Fruit fly (Drosophila melanogaster) whole organism, pupa: ENCODE results near the gene CG6356.

Experiments
- CG13204 ChIP-seq: fragments of 200-800 bp; sonication (Bioruptor generic); optimal IDR thresholded peaks from 2 replicates; lab custom pipeline; 2018; ENCODE audit warnings: missing biosample characterization, mild to moderate bottlenecking, missing genetic modification characterization, moderate library complexity
- CG14655 ChIP-seq: fragments of 200-800 bp; sonication (Bioruptor generic); optimal IDR thresholded peaks from 3 replicates; lab custom pipeline; 2017; ENCODE audit warnings: mild to moderate bottlenecking, missing biosample characterization, missing genetic modification reagents, missing genetic modification characterization
- CG15710 ChIP-seq: fragments of 200-800 bp; sonication (Bioruptor generic); optimal IDR thresholded peaks from 2 replicates; lab custom pipeline; 2018; ENCODE audit warnings: missing biosample characterization, mild to moderate bottlenecking, missing genetic modification characterization, moderate library complexity
- CG34367 ChIP-seq: fragments of 200-800 bp; sonication (Bioruptor generic); optimal IDR thresholded peaks from 2 replicates; lab custom pipeline; 2018; ENCODE audit warnings: missing biosample characterization, mild to moderate bottlenecking, missing genetic modification characterization
- CG8159 ChIP-seq: fragments of 200-800 bp; sonication (Bioruptor generic); optimal IDR thresholded peaks from 3 replicates; lab custom pipeline; 2018; ENCODE audit warnings: missing biosample characterization, mild to moderate bottlenecking, missing genetic modification characterization, moderate library complexity
- CG9948 ChIP-seq: fragments of 200-800 bp; sonication (Bioruptor generic); optimal IDR thresholded peaks from 2 replicates; lab custom pipeline; 2018; ENCODE audit warnings: missing biosample characterization, mild to moderate bottlenecking, missing genetic modification characterization, moderate library complexity
- D1 ChIP-seq: fragments of 200-800 bp; sonication (Bioruptor generic); optimal IDR thresholded peaks from 2 replicates; lab custom pipeline; 2018; ENCODE audit warnings: missing biosample characterization, mild to moderate bottlenecking, missing genetic modification characterization, moderate library complexity
- EcR ChIP-seq: fragments of 200-800 bp; sonication (Bioruptor generic); optimal IDR thresholded peaks from 3 replicates; lab custom pipeline; 2019; ENCODE audit warnings: missing biosample characterization, missing genetic modification characterization, mild to moderate bottlenecking, moderate library complexity, missing genetic modification reagents
- Pif1A ChIP-seq: fragments of 200-800 bp; sonication (Bioruptor generic); optimal IDR thresholded peaks from 3 replicates; lab custom pipeline; 2016; ENCODE audit warnings: missing biosample characterization, missing genetic modification characterization
- Pif1B ChIP-seq: fragments of 200-800 bp; sonication (Bioruptor generic); optimal IDR thresholded peaks from 3 replicates; lab custom pipeline; 2016; ENCODE audit warnings: missing biosample characterization, missing genetic modification characterization
- Snoo ChIP-seq: fragments of 200-800 bp; sonication (Bioruptor generic); optimal IDR thresholded peaks from 3 replicates; lab custom pipeline; 2017; ENCODE audit warnings: missing biosample characterization, mild to moderate bottlenecking, missing genetic modification characterization, inconsistent platforms
- fd96Ca ChIP-seq: fragments of 200-800 bp; sonication (Bioruptor generic); IDR thresholded peaks from 3 replicates; pipeline ENCODE4 v1.3.6; 2022; ENCODE audit warnings: missing biosample characterization, missing genetic modification characterization
- rn ChIP-seq: fragments of 200-800 bp; sonication (Bioruptor generic); IDR thresholded peaks from 2 replicates; pipeline ENCODE4 v1.3.6; 2022; ENCODE audit warnings: missing biosample characterization, missing genetic modification characterization

- TF ChIP-seq CG15710 (tag; lab: Kevin White, UChicago) (no peak), EcR (GFP tag; lab: Kevin White, UChicago) (peak; percentile 80), CG8159 (tag; lab: Kevin White, UChicago) (no peak), CG14655 (GFP tag; lab: Kevin White, UChicago) (no peak), D1 (tag; lab: Kevin White, UChicago) (no peak), fd96Ca (GFP tag; lab: Robert Waterston, UW) (no peak), Snoo (no peak), CG13204 (GFP tag; lab: Kevin White, UChicago) (no peak), Pif1B (GFP tag; lab: Kevin White, UChicago) (no peak), CG9948 (tag; lab: Kevin White, UChicago) (no peak), CG34367 (tag; lab: Kevin White, UChicago) (no peak), rn (GFP tag; lab: Robert Waterston, UW) (no peak), Pif1A (GFP tag; lab: Kevin White, UChicago) (no peak)
Measured at dm6 chr3R:24234162-24234529, 49.6 kb upstream of the CG6356 start.
